Fruit fly (Drosophila melanogaster): ENCODE data around the gene slp2.
A peak's percentile ranks its signal among the peaks of the same experiment; 100 is the strongest.

The slp2 gene

DNA sequence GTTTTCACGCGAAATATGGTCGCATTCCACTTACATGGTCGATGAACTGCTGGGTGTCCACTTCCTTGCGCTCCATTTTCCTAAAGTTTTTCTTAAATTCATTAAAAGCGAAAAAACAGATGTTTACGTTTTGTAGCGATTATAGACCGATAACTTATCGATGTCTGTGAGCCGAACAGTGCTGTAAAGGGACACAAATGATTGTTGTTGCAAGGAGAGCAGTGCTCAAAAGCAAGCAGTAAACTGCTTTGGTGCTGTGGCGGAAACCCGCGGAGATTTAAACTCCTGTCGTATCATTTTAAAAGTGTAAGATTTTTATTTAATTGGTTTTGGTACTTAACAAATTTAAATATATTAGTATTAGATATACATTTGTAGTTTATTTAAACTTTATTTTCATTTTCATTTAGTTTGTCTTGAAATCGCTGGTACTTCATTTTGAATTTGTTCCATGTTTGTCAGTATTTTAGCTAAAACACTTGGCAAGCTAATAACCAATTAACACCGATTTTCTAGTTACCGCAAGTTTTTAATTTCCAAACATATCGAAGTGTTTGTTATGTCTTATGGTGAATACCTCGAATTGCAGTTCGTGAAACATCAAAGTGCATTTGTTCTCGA is 23.3 kb upstream of the slp2 start, which contains the start of gene CG3407 (continued):
- TF ChIP-seq so (GFP tag; IDR thresholded peaks at IDR 0.05) = no peak
- no peak for TF ChIP-seq C15 (GFP tag; IDR thresholded peaks at IDR 0.05)
- TF ChIP-seq run (tag; optimal IDR thresholded peaks at IDR 0.05) = no peak
- TF ChIP-seq wdn (GFP tag; IDR thresholded peaks at IDR 0.05) = no peak
- peak; percentile 60 for TF ChIP-seq CG16813 (GFP tag; IDR thresholded peaks at IDR 0.05; ENCODE audit: partially characterized antibody)
- no peak for TF ChIP-seq mld (GFP tag; IDR thresholded peaks at IDR 0.05; ENCODE audit: partially characterized antibody)
- TF ChIP-seq shn (GFP tag; optimal IDR thresholded peaks at IDR 0.05) = peak; percentile 59
- TF ChIP-seq sd (tag; optimal IDR thresholded peaks at IDR 0.05) = no peak
- no peak for TF ChIP-seq ro (GFP tag; IDR thresholded peaks at IDR 0.05)
- peak in 1 of 2 experiments; percentile 43 for TF ChIP-seq Hr51 (GFP tag; optimal IDR thresholded peaks at IDR 0.05)
- no peak for TF ChIP-seq Deaf1 (tag; optimal IDR thresholded peaks at IDR 0.05)
- TF ChIP-seq CG15011 (GFP tag; optimal IDR thresholded peaks at IDR 0.05) = no peak
- TF ChIP-seq CG13624 (GFP tag; optimal IDR thresholded peaks at IDR 0.05) = peak; percentile 47
- TF ChIP-seq Dad (GFP tag; optimal IDR thresholded peaks at IDR 0.05) = no peak
- no peak for TF ChIP-seq D19B (GFP tag; optimal IDR thresholded peaks at IDR 0.05)
- peak; percentile 78; the same call in 2 of the 3 replicates for TF ChIP-seq CG11456 (GFP tag; IDR thresholded peaks at IDR 0.05)
- no peak for TF ChIP-seq CG4707 (GFP tag; optimal IDR thresholded peaks at IDR 0.05)
- no peak for TF ChIP-seq Hand (GFP tag; optimal IDR thresholded peaks at IDR 0.05)
- TF ChIP-seq CG12659 (GFP tag; optimal IDR thresholded peaks at IDR 0.05) = peak; percentile 75

DNA sequence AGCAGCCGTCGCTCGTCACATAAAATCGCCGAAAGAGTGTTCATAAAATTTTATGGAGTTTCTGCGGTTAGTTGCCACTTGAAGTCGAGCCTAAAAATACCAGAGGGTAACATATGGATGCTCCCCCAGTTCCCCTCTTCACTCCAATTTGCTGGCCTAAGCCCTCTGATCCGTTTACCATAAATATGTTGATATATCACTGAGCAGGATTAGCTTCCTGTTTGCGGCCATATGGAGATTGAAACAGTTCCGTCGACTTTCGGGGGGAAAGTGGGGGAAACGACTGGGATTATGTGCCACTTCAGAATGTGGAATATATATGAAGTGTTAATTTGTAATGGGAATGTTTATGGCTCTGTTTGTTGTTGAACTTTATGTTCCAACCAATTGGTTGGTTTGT is 22.5 kb upstream of the slp2 start:
- TF ChIP-seq bab2 (GFP tag; optimal IDR thresholded peaks at IDR 0.05) (no peak), oc (tag; optimal IDR thresholded peaks at IDR 0.05) (peak; percentile 27), CG30431 (GFP tag; optimal IDR thresholded peaks at IDR 0.05) (no peak), crol (GFP tag; IDR thresholded peaks at IDR 0.05) (peak; percentile 68), CG10959 (GFP tag; IDR thresholded peaks at IDR 0.05) (no peak), pfk (GFP tag; optimal IDR thresholded peaks at IDR 0.05) (peak; percentile 30), Nf-YB (GFP tag; optimal IDR thresholded peaks at IDR 0.05) (peak; percentile 53), CG10321 (GFP tag; IDR thresholded peaks at IDR 0.05) (no peak), twi (tag; optimal IDR thresholded peaks at IDR 0.05) (peak; percentile 82)

DNA sequence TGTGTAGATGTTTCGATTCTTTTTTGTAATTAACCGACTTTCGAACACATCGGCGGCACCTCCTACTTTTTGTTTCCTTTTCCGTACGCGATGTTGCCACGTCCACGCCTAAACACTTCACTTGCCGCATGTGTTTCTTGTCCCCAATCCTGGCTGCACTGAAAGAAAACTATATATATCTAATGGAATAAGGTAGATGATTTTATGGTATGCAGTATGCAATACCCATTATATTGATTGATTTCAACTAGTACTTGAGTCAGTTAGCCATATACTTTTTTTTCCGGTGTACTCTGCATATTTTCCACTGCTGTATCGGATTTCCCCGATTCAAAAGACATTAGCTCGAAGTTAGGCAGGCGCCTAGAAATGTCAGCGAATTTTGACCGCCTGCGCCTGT is 17.7 kb upstream of the slp2 start:
- TF ChIP-seq Rfx (GFP tag; IDR thresholded peaks at IDR 0.05) (no peak), zf30C (GFP tag; optimal IDR thresholded peaks at IDR 0.05) (peak; percentile 88), sqz (GFP tag; optimal IDR thresholded peaks at IDR 0.05) (no peak), toy (GFP tag; IDR thresholded peaks at IDR 0.05) (no peak), CG7271 (tag; optimal IDR thresholded peaks at IDR 0.05) (no peak), yki (optimal IDR thresholded peaks at IDR 0.05) (no peak), NC2α (GFP tag; optimal IDR thresholded peaks at IDR 0.05) (no peak), Blimp-1 (GFP tag; optimal IDR thresholded peaks at IDR 0.05) (no peak), CG17359 (tag; optimal IDR thresholded peaks at IDR 0.05) (no peak), CG11093 (GFP tag; IDR thresholded peaks at IDR 0.05) (0 out of 3 replicates have a peak, but pooled peaks have one; percentile 34), CG13296 (GFP tag; optimal IDR thresholded peaks at IDR 0.05) (no peak), mam (GFP tag; optimal IDR thresholded peaks at IDR 0.05) (no peak), wek (GFP tag; optimal IDR thresholded peaks at IDR 0.05) (no peak), CG10267 (tag; optimal IDR thresholded peaks at IDR 0.05) (peak; percentile 33), sim (GFP tag; IDR thresholded peaks at IDR 0.05) (no peak), CG4404 (GFP tag; IDR thresholded peaks at IDR 0.05) (peak; percentile 71), schlank (tag; optimal IDR thresholded peaks at IDR 0.05) (no peak), knrl (GFP tag; IDR thresholded peaks at IDR 0.05; ENCODE audit: partially characterized antibody) (no peak), CG30020 (tag; optimal IDR thresholded peaks at IDR 0.05) (no peak), her (GFP tag; optimal IDR thresholded peaks at IDR 0.05) (no peak), CG3995 (GFP tag; optimal IDR thresholded peaks at IDR 0.05) (no peak), CG2875 (GFP tag; optimal IDR thresholded peaks at IDR 0.05) (no peak)
